Worm (Caenorhabditis elegans): ENCODE results near the gene ZK355.3.

The ZK355.3 gene

ce11 chrII:2920234-2920633 is 7.2 kb downstream of the ZK355.3 start:
- TF ChIP-seq scrt-1 (GFP tag; IDR thresholded peaks at IDR 0.05), result no peak
- TF ChIP-seq hnd-1 (tag; optimal IDR thresholded peaks at IDR 0.05), result no peak
- TF ChIP-seq tbx-37 (GFP tag; conservative IDR thresholded peaks at IDR 0.05), result no peak
- no peak for TF ChIP-seq tra-4 (tag; optimal IDR thresholded peaks at IDR 0.05)
- no peak for TF ChIP-seq ets-7 (tag; optimal IDR thresholded peaks at IDR 0.05)
- TF ChIP-seq hmg-4 (GFP tag; optimal IDR thresholded peaks at IDR 0.05), result no peak
- no peak for TF ChIP-seq flt-1 (GFP tag; IDR thresholded peaks at IDR 0.05)
- TF ChIP-seq tbx-11 (GFP tag; IDR thresholded peaks at IDR 0.05), result no peak
- no peak for TF ChIP-seq pes-1 (GFP tag; IDR thresholded peaks at IDR 0.05)
- TF ChIP-seq F13C5.2 (tag; optimal IDR thresholded peaks at IDR 0.05), result no peak
- no peak for TF ChIP-seq hmbx-1 (tag; optimal IDR thresholded peaks at IDR 0.05)
- no peak for TF ChIP-seq ceh-36 (tag; optimal IDR thresholded peaks at IDR 0.05)
- no peak for TF ChIP-seq sea-1 (GFP tag; conservative IDR thresholded peaks at IDR 0.05)
- no peak for TF ChIP-seq B0310.2 (tag; optimal IDR thresholded peaks at IDR 0.05)
- TF ChIP-seq aly-1 (tag; optimal IDR thresholded peaks at IDR 0.05), result no peak
- TF ChIP-seq ama-1 (optimal IDR thresholded peaks at IDR 0.05), result no peak

DNA sequence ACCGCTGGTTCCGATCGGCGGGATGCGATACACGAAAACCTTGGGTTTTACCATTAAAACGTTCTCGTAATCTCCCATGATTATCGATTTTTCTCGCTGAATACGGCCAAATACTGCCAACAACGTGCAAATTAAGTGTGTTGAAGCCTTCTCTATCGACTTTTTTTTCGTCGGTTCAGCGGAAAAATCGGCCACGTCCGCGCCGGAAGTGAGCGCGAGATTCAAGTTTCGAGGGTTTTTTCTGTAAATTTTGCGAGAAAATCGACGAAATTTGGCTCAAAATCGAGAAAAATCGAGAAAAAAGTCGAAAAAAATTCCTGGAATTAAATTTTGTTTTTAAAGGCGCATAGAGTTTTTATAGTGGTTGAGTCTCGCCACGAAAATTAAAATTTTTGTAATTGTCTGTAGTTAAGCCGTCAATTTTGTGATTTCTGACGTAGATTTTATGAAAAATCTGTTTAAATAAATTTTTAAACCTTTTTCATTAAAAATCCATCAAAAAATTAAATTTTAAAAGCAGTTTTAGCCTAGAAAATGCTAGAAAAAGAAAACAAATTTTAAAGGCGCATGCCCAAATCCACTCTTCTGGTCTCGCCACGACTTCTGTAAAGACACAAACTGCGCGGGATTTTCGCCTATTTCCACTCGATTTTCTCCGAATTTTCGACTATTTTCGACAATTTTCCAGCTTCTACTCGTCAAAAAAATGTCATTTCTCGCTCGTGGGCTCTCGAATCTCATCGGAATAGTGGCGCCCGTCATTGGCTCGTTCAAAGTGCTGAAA is 8.2 kb downstream of the ZK355.3 start, which contains the start of the genes ncap-1 and Y110A2AR.1:
Gene ncap-1, minus strand, starts transcription at position 241 of the 784 bp plus-strand sequence.
Gene Y110A2AR.1, plus strand, starts transcription at position 637 of the 784 bp plus-strand sequence.
- no peak for TF ChIP-seq B0310.2 (tag; optimal IDR thresholded peaks at IDR 0.05)

DNA sequence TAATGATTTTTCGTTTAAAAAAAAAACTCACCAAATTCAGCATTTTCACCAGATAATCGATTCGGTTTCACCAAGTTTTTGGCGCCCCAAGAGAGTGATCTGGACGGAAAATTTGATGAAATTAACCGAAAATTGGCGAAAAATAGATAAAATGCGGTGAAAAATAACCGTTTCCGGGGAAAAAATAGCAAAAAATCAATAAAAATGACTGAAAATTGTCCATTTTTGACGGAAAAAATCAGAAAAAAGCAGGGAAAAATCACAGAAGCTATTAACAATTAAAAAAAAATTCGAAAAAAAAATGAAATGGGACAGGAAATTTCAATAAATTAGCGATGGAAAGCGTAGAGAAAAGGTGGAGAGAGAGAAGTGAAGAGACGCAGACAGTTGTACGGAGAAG is 13.9 kb downstream of the ZK355.3 start, which contains the start of gene ubc-15:
Gene ubc-15, minus strand, starts transcription at position 101 of the 400 bp plus-strand sequence.
- TF ChIP-seq hmg-4 (GFP tag; optimal IDR thresholded peaks at IDR 0.05), result no peak
- no peak for TF ChIP-seq hmbx-1 (tag; optimal IDR thresholded peaks at IDR 0.05)
- no peak for TF ChIP-seq flt-1 (GFP tag; IDR thresholded peaks at IDR 0.05)
- no peak for TF ChIP-seq B0310.2 (tag; optimal IDR thresholded peaks at IDR 0.05)
- no peak for TF ChIP-seq pes-1 (GFP tag; IDR thresholded peaks at IDR 0.05)
- TF ChIP-seq tbx-11 (GFP tag; IDR thresholded peaks at IDR 0.05), result no peak
- no peak for TF ChIP-seq ceh-13 (GFP tag; optimal IDR thresholded peaks at IDR 0.05)
- no peak for TF ChIP-seq tbx-37 (GFP tag; conservative IDR thresholded peaks at IDR 0.05)
- TF ChIP-seq scrt-1 (GFP tag; IDR thresholded peaks at IDR 0.05), result no peak
- TF ChIP-seq tra-4 (tag; optimal IDR thresholded peaks at IDR 0.05), result no peak
- TF ChIP-seq ets-7 (tag; optimal IDR thresholded peaks at IDR 0.05), result no peak
- TF ChIP-seq ama-1 (optimal IDR thresholded peaks at IDR 0.05), result no peak
- no peak for TF ChIP-seq ceh-36 (tag; optimal IDR thresholded peaks at IDR 0.05)
- TF ChIP-seq aly-1 (tag; optimal IDR thresholded peaks at IDR 0.05), result no peak
- no peak for TF ChIP-seq hnd-1 (tag; optimal IDR thresholded peaks at IDR 0.05)
- TF ChIP-seq F13C5.2 (tag; optimal IDR thresholded peaks at IDR 0.05), result no peak
- TF ChIP-seq sea-1 (GFP tag; conservative IDR thresholded peaks at IDR 0.05), result no peak

DNA sequence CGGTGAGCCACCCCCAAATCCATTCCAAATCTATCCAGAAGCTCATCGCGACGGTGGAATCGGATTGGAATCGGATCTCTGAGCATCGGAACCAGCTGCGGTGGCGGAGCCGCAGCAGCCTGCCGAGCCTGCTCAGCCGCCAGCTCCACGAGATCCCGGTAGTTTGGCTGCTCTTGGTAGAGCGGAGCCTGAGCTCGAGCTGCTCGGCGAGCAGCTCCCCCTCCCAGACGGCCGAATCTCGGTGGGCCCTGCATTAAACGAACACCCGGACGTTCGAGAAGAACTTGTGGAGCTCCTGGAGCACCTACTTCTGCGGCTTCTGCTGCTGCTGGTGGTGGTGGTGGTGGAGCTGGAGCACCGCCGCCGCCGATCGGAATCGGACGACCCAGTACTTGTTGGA is 23.7 kb downstream of the ZK355.3 start:
- TF ChIP-seq scrt-1 (GFP tag; IDR thresholded peaks at IDR 0.05), result no peak
- no peak for TF ChIP-seq hnd-1 (tag; optimal IDR thresholded peaks at IDR 0.05)
- no peak for TF ChIP-seq ceh-13 (GFP tag; optimal IDR thresholded peaks at IDR 0.05)
- no peak for TF ChIP-seq aly-1 (tag; optimal IDR thresholded peaks at IDR 0.05)
- TF ChIP-seq tbx-11 (GFP tag; IDR thresholded peaks at IDR 0.05), result no peak
- TF ChIP-seq F13C5.2 (tag; optimal IDR thresholded peaks at IDR 0.05), result no peak
- no peak for TF ChIP-seq flt-1 (GFP tag; IDR thresholded peaks at IDR 0.05)
- TF ChIP-seq hmg-4 (GFP tag; optimal IDR thresholded peaks at IDR 0.05), result no peak

DNA sequence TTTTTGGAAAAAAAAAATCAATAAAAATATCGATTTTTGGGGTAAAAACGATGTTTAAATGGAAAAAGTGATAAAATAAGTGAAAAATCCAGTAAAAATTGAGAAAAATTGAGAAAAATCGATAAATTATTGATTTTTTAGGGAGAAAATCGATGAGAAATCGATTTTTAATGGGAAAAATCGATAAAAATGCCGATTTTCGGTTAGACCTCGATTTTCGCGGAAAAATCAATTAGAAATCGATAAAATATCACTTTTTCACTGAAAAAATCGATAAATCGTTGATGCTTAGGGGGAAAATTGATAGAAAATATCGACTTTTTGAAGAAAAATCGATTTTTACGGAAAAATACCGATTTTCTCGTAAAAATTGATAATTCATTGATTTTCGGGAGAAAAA is 26.3 kb downstream of the ZK355.3 start:
- no peak for TF ChIP-seq tra-4 (tag; optimal IDR thresholded peaks at IDR 0.05)
- TF ChIP-seq scrt-1 (GFP tag; IDR thresholded peaks at IDR 0.05), result no peak
- no peak for TF ChIP-seq tbx-37 (GFP tag; conservative IDR thresholded peaks at IDR 0.05)
- no peak for TF ChIP-seq ceh-36 (tag; optimal IDR thresholded peaks at IDR 0.05)
- no peak for TF ChIP-seq pes-1 (GFP tag; IDR thresholded peaks at IDR 0.05)
- no peak for TF ChIP-seq hmg-4 (GFP tag; optimal IDR thresholded peaks at IDR 0.05)
- no peak for TF ChIP-seq aly-1 (tag; optimal IDR thresholded peaks at IDR 0.05)
- no peak for TF ChIP-seq ceh-13 (GFP tag; optimal IDR thresholded peaks at IDR 0.05)
- TF ChIP-seq F13C5.2 (tag; optimal IDR thresholded peaks at IDR 0.05), result no peak
- no peak for TF ChIP-seq flt-1 (GFP tag; IDR thresholded peaks at IDR 0.05)
- TF ChIP-seq ama-1 (optimal IDR thresholded peaks at IDR 0.05), result no peak
- no peak for TF ChIP-seq ets-7 (tag; optimal IDR thresholded peaks at IDR 0.05)
- TF ChIP-seq B0310.2 (tag; optimal IDR thresholded peaks at IDR 0.05), result no peak

DNA sequence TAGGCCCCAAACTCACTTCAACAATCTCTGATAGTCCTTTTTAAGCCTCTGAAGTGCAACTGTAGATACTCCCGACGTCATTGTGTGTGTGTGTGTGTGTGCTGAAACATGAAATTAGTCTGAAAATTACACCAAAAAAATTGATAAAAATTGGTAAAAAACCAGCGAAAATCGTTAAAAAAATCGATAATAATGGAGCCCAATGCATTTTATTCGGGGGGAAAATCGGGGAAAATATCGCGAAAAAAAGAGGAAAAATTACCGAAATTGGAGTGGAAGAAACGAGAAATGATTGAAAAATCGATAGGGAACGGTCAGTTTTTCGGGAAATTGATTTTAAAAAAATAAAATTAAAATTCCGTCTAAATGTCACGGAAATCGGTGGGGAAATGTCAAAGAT is 27.2 kb downstream of the ZK355.3 start, which contains the start of gene ubc-26:
Gene ubc-26, minus strand, starts transcription at position 101 of the 400 bp plus-strand sequence.
- TF ChIP-seq pes-1 (GFP tag; IDR thresholded peaks at IDR 0.05) (no peak), tra-4 (tag; optimal IDR thresholded peaks at IDR 0.05) (no peak), hmbx-1 (tag; optimal IDR thresholded peaks at IDR 0.05) (no peak), B0310.2 (tag; optimal IDR thresholded peaks at IDR 0.05) (no peak), flt-1 (GFP tag; IDR thresholded peaks at IDR 0.05) (no peak), tbx-11 (GFP tag; IDR thresholded peaks at IDR 0.05) (no peak)

DNA sequence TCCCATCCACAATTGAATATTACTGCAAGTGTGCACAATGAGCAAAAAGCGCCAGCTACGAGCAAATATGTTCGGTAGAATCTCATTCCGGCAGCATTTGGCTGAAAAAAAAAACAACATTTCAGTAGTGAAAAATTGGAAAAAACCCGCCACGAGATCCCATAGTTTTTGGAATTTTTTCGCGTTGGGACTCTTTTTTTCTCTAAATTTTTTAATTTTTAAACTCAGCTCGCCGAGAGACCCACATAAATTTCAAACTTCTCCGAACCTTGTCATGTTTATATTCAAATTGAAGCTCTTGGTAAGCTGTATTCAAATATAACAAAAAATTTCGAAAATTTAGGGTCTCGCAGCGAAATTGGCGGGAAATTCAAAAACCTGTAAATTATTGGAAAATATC is 33.1 kb downstream of the ZK355.3 start, which contains the start of gene sqv-2:
Gene sqv-2, minus strand, starts transcription at position 101 of the 400 bp plus-strand sequence.
- TF ChIP-seq B0310.2 (tag; optimal IDR thresholded peaks at IDR 0.05) (no peak), hmg-4 (GFP tag; optimal IDR thresholded peaks at IDR 0.05) (no peak)

Measured in whole organism, early embryonic.